Fruit fly (Drosophila melanogaster): ENCODE results near the gene Vps45.

The Vps45 gene

DNA sequence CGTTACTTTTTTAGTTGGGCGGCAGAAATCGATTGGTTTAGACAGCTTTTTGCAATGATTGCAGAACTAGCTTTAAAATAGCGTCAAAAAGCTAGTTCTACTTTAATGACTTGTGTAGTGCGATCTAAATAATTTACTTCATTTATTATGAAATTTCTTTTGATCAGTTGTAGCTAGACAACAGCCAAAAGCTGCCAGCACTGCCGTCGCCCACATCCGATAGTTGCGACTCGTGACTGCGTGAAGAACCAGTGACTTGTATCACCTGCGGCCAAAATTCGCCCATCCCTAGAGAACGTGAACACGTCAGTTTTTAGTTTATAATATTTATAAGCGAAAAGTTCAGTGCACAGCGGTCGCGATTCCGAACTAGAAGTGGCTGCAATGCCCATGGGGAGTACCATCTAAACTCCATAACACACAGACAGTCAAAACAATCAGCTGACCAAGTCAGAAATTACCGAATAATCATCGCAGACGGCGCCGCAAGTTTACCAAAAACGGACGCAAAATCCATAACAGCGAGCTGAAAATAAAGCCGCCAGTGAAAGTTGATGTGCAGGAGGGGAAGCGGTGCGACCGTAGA, 23.0 kb downstream of the Vps45 start, which contains the start of gene P58IPK (continued):
- TF ChIP-seq CG7963 (GFP tag; IDR thresholded peaks at IDR 0.05; ENCODE audit: partially characterized antibody) (peak; percentile 90), crc (GFP tag; optimal IDR thresholded peaks at IDR 0.05) (peak; percentile 54), CG15011 (GFP tag; optimal IDR thresholded peaks at IDR 0.05) (no peak), CG1832 (GFP tag; optimal IDR thresholded peaks at IDR 0.05) (no peak), zf30C (GFP tag; optimal IDR thresholded peaks at IDR 0.05) (no peak), CG9817 (tag; optimal IDR thresholded peaks at IDR 0.05) (peak; percentile 68), p53 (GFP tag; optimal IDR thresholded peaks at IDR 0.05) (peak; percentile 60), tin (GFP tag; optimal IDR thresholded peaks at IDR 0.05) (peak; percentile 69), YL-1 (GFP tag; optimal IDR thresholded peaks at IDR 0.05) (peak; percentile 73), Jarid2 (GFP tag; optimal IDR thresholded peaks at IDR 0.05) (peak; percentile 40), CG3726 (GFP tag; IDR thresholded peaks at IDR 0.05) (peak; percentile 59; the same call in 1 of the 3 replicates), ara (GFP tag; IDR thresholded peaks at IDR 0.05) (no peak), CG8089 (GFP tag; optimal IDR thresholded peaks at IDR 0.05) (no peak), Hsf (GFP tag; optimal IDR thresholded peaks at IDR 0.05) (peak; percentile 66), CkIIα-i1 (GFP tag; IDR thresholded peaks at IDR 0.05) (no peak), Lhr (GFP tag; optimal IDR thresholded peaks at IDR 0.05) (peak; percentile 65), Opbp (GFP tag; IDR thresholded peaks at IDR 0.05; ENCODE audit: partially characterized antibody) (peak; percentile 96), CG6272 (GFP tag; IDR thresholded peaks at IDR 0.05) (peak; percentile 80), Six4 (GFP tag; optimal IDR thresholded peaks at IDR 0.05) (no peak), sim (GFP tag; IDR thresholded peaks at IDR 0.05) (no peak), CG13123 (GFP tag; optimal IDR thresholded peaks at IDR 0.05) (peak; percentile 12), nerfin-2 (GFP tag; IDR thresholded peaks at IDR 0.05; ENCODE audit: partially characterized antibody) (peak; percentile 74), Rfx (GFP tag; IDR thresholded peaks at IDR 0.05) (peak; percentile 89), HmgZ (tag; optimal IDR thresholded peaks at IDR 0.05) (peak; percentile 91), tap (tag; optimal IDR thresholded peaks at IDR 0.05) (no peak), Sry-β (GFP tag; optimal IDR thresholded peaks at IDR 0.05) (peak; percentile 98), bcd (GFP tag; optimal IDR thresholded peaks at IDR 0.05) (peak; percentile 58), eyg (GFP tag; optimal IDR thresholded peaks at IDR 0.05) (peak; percentile 42), Mad (GFP tag; optimal IDR thresholded peaks at IDR 0.05) (peak; percentile 83), jigr1 (GFP tag; IDR thresholded peaks at IDR 0.05) (no peak), CG9797 (GFP tag; optimal IDR thresholded peaks at IDR 0.05) (peak; percentile 49), gcm (GFP tag; optimal IDR thresholded peaks at IDR 0.05) (no peak), run (tag; optimal IDR thresholded peaks at IDR 0.05) (no peak), nau (GFP tag; optimal IDR thresholded peaks at IDR 0.05) (no peak), Neu2 (GFP tag; optimal IDR thresholded peaks at IDR 0.05; ENCODE audit: borderline replicate concordance) (no peak), CG2678 (tag; optimal IDR thresholded peaks at IDR 0.05) (no peak), Dip2 (GFP tag; IDR thresholded peaks at IDR 0.05) (no peak), CG18262 (tag; optimal IDR thresholded peaks at IDR 0.05) (peak; percentile 35), nmo (GFP tag; optimal IDR thresholded peaks at IDR 0.05) (peak; percentile 78), fd3F (GFP tag; optimal IDR thresholded peaks at IDR 0.05) (no peak), Lpt (GFP tag; optimal IDR thresholded peaks at IDR 0.05) (no peak), Hr78 (GFP tag; optimal IDR thresholded peaks at IDR 0.05) (no peak), CG5245 (GFP tag; optimal IDR thresholded peaks at IDR 0.05) (peak; percentile 30), CG6854 (GFP tag; optimal IDR thresholded peaks at IDR 0.05) (no peak), nerfin-1 (tag; optimal IDR thresholded peaks at IDR 0.05) (peak; percentile 11), CG7839 (tag; optimal IDR thresholded peaks at IDR 0.05) (peak; percentile 50), Ssrp (tag; optimal IDR thresholded peaks at IDR 0.05) (peak; percentile 38), mam (GFP tag; optimal IDR thresholded peaks at IDR 0.05) (peak; percentile 85), CG11560 (tag; IDR thresholded peaks at IDR 0.05) (peak; percentile 8; the same call in 1 of the 3 replicates), sna (GFP tag; IDR thresholded peaks at IDR 0.05; ENCODE audit: partially characterized antibody) (peak; percentile 92)

Data from whole organism, embryonic.